Worm (Caenorhabditis elegans): Measurements from ENCODE around the gene D1025.1.

The D1025.1 gene

DNA sequence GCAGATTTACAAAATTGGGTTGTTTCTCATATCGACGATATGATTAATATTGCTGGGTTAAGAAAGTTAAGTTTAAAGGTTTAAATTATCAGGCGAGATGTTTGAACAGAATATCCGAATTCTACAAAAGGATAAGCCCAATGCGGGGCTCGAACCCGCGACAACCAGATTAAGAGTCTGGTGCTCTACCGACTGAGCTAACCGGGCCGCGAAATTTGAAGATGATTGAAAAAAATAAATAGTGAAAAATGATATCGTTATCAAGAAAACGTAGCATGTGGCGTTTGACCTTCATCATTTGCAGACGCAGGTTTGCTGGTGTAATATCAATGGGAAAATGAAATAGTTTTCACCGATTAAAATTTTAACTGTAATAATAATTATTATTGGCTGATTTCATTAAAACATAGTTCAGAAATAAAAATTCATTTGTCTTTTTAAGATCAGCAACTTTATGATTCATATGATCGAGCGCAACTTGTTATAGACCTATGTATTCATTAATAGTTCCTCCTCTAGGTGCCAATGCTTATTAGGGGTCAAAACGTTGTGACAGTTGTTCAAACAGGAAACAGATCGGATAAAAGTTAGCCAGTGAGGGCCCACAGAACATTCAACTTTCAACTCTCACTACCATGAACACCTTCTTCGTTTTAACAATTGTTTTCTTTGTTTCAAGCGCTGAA lies 41.7 kb upstream of the D1025.1 start, which contains the start of gene M163.11 (continued):
- TF ChIP-seq sdz-12 (GFP tag; optimal IDR thresholded peaks at IDR 0.05) (peak; percentile 19), madf-9 (GFP tag; conservative IDR thresholded peaks at IDR 0.05) (peak; percentile 77), spr-3 (GFP tag; optimal IDR thresholded peaks at IDR 0.05) (peak; percentile 55), ZK546.5 (tag; optimal IDR thresholded peaks at IDR 0.05) (no peak), Y75B8A.6 (GFP tag; IDR thresholded peaks at IDR 0.05) (no peak), unc-39 (tag; optimal IDR thresholded peaks at IDR 0.05) (no peak), daf-19 (GFP tag; conservative IDR thresholded peaks at IDR 0.05) (0 out of 2 replicates have a peak, but pooled peaks have one; percentile 21), nhr-10 (tag; optimal IDR thresholded peaks at IDR 0.05) (peak; percentile 19), tag-97 (GFP tag; IDR thresholded peaks at IDR 0.05) (no peak), dpl-1 (GFP tag; optimal IDR thresholded peaks at IDR 0.05) (no peak), ztf-7 (tag; optimal IDR thresholded peaks at IDR 0.05) (peak; percentile 2), nhr-102 (tag; optimal IDR thresholded peaks at IDR 0.05) (no peak), zag-1 (tag; optimal IDR thresholded peaks at IDR 0.05) (no peak), mxl-2 (GFP tag; conservative IDR thresholded peaks at IDR 0.05) (peak; percentile 72; the same call in 1 of the 2 replicates), vab-7 (GFP tag; IDR thresholded peaks at IDR 0.05) (peak; percentile 78), nhr-11 (tag; optimal IDR thresholded peaks at IDR 0.05) (no peak), spr-1 (tag; optimal IDR thresholded peaks at IDR 0.05) (no peak), snpc-1.2 (GFP tag; IDR thresholded peaks at IDR 0.05) (peak; percentile 77), nhr-28 (tag; optimal IDR thresholded peaks at IDR 0.05) (peak; percentile 24), T26A8.4 (GFP tag; IDR thresholded peaks at IDR 0.05) (peak; percentile 22; the same call in 1 of the 2 replicates), F49E8.2 (tag; optimal IDR thresholded peaks at IDR 0.05; ENCODE audit: borderline replicate concordance) (peak; percentile 38), attf-4 (tag; optimal IDR thresholded peaks at IDR 0.05) (no peak), ctbp-1 (GFP tag; IDR thresholded peaks at IDR 0.05) (peak; percentile 64), nhr-76 (tag; optimal IDR thresholded peaks at IDR 0.05) (no peak), lin-15B (tag; optimal IDR thresholded peaks at IDR 0.05) (no peak), dmd-8 (GFP tag; IDR thresholded peaks at IDR 0.05) (peak; percentile 80), zip-11 (GFP tag; IDR thresholded peaks at IDR 0.05) (no peak), nhr-48 (tag; optimal IDR thresholded peaks at IDR 0.05) (peak; percentile 1), daf-12 (tag; optimal IDR thresholded peaks at IDR 0.05) (no peak), tra-1 (GFP tag; IDR thresholded peaks at IDR 0.05) (peak; percentile 74), nhr-77 (tag; optimal IDR thresholded peaks at IDR 0.05) (no peak), egl-43 (GFP tag; IDR thresholded peaks at IDR 0.05) (peak; percentile 92), D1046.2 (GFP tag; IDR thresholded peaks at IDR 0.05) (peak; percentile 85; the same call in 1 of the 2 replicates), egl-27 (tag; optimal IDR thresholded peaks at IDR 0.05) (no peak), arid-1 (GFP tag; conservative IDR thresholded peaks at IDR 0.05) (peak; percentile 72; the same call in 1 of the 2 replicates), mep-1 (tag; optimal IDR thresholded peaks at IDR 0.05) (peak; percentile 38), hlh-30 (tag; optimal IDR thresholded peaks at IDR 0.05; ENCODE audit: insufficient read depth) (peak; percentile 63), daf-16 (GFP tag; optimal IDR thresholded peaks at IDR 0.05) (peak in 1 of 2 experiments; percentile 72), daf-16 (tag; optimal IDR thresholded peaks at IDR 0.05) (peak; percentile 54), dve-1 (tag; optimal IDR thresholded peaks at IDR 0.05; ENCODE audit: insufficient read depth) (peak; percentile 39), aha-1 (tag) (peak; percentile 12), F10B5.3 (tag; optimal IDR thresholded peaks at IDR 0.05) (no peak), zfp-3 (GFP tag; conservative IDR thresholded peaks at IDR 0.05) (peak; percentile 77; the same call in 1 of the 2 replicates), Y5F2A.4 (GFP tag; optimal IDR thresholded peaks at IDR 0.05) (peak; percentile 16), ceh-20 (GFP tag; IDR thresholded peaks at IDR 0.05) (peak; percentile 54; the same call in 1 of the 2 replicates), unc-62 (GFP tag; optimal IDR thresholded peaks at IDR 0.05 in 1 of 2) (peak in 1 of 2 experiments; percentile 39), unc-62 (tag; optimal IDR thresholded peaks at IDR 0.05) (no peak), Y105C5A.15 (GFP tag; IDR thresholded peaks at IDR 0.05) (peak; percentile 83), lin-39 (tag; optimal IDR thresholded peaks at IDR 0.05) (no peak), ceh-28 (tag; optimal IDR thresholded peaks at IDR 0.05) (no peak), hmg-1.1 (GFP tag; IDR thresholded peaks at IDR 0.05) (peak; percentile 24)

Data from whole organism, L4 larva.